Fruit fly (Drosophila melanogaster) S2 (cell line): ENCODE data around the gene CG14416.

ENCODE experiments used
- CG8478 ChIP-seq: fragments of >200 bp; optimal IDR thresholded peaks from 2 replicates; lab custom pipeline; 2018
- CTCF ChIP-seq, 2 experiments: fragments of >200 bp; optimal IDR thresholded peaks; 2 replicates each; lab custom pipeline; 2018

dm6 chrX:2877070-2877469, 4.4 kb upstream of the CG14416 start:
- TF ChIP-seq CG8478 (lab: Kevin White, UChicago) (no peak), CTCF (optimal IDR thresholded peaks at IDR 0.05; lab: Kevin White, UChicago) (no peak)
